Worm (Caenorhabditis elegans) whole organism, L1 larva: ENCODE measurements around the gene cpg-19.

ENCODE experiments used
- C16A3.4 ChIP-seq: fragments of 150-350 bp; optimal IDR thresholded peaks from 2 replicates; lab custom pipeline; 2014; ENCODE audit warnings: missing biosample characterization, missing genetic modification characterization
- F16B12.6 ChIP-seq: fragments of 150-350 bp; optimal IDR thresholded peaks from 2 replicates; lab custom pipeline; 2014; ENCODE audit warnings: missing biosample characterization, missing genetic modification characterization
- aha-1 ChIP-seq: fragments of 150-350 bp; optimal IDR thresholded peaks from 2 replicates; lab custom pipeline; 2014; ENCODE audit warnings: missing biosample characterization, missing genetic modification characterization
- alr-1 ChIP-seq: fragments of 200-800 bp; sonication (Bioruptor generic); optimal IDR thresholded peaks from 2 replicates; lab custom pipeline; 2018; ENCODE audit warnings: borderline replicate concordance, mild to moderate bottlenecking, missing genetic modification characterization, missing compliant biosample characterization
- ama-1 ChIP-seq: fragments of 150-350 bp; optimal IDR thresholded peaks from 2 replicates; lab custom pipeline; 2014
- ceh-63 ChIP-seq: fragments of 200-800 bp; sonication (Bioruptor generic); optimal IDR thresholded peaks from 2 replicates; lab custom pipeline; 2018; ENCODE audit warnings: mild to moderate bottlenecking, missing genetic modification characterization, missing compliant biosample characterization
- ceh-82 ChIP-seq, 3 experiments: fragments of 150-350 bp in 1 of 3; sonication (generic microtip) in 2 of 3; optimal IDR thresholded peaks; 2 replicates each; lab custom pipeline; 2014 to 2017; ENCODE audit warnings: missing biosample characterization in 3 of 3, missing genetic modification characterization in 3 of 3
- ceh-88 ChIP-seq: fragments of 200-800 bp; sonication (Bioruptor generic); IDR thresholded peaks from 2 replicates; pipeline ENCODE4 v1.3.6; 2022; ENCODE audit warnings: missing genetic modification characterization, missing compliant biosample characterization
- ces-1 ChIP-seq: fragments of 150-350 bp; optimal IDR thresholded peaks from 2 replicates; lab custom pipeline; 2014; ENCODE audit warnings: missing biosample characterization, missing genetic modification reagents, missing genetic modification characterization
- dpl-1 ChIP-seq, 3 experiments: fragments of 150-350 bp in 2 of 3; sonication (generic microtip) in 1 of 3; optimal IDR thresholded peaks; 2 replicates each; lab custom pipeline; 2014 to 2017; ENCODE audit warnings: missing biosample characterization in 3 of 3, missing genetic modification characterization in 3 of 3, missing genetic modification reagents in 3 of 3
- efl-1 ChIP-seq, 4 experiments: fragments of 150-350 bp; optimal IDR thresholded peaks in 3 of 4; peaks in 1 of 4; 1 replicate in 1 of 4; 2 replicates in 3 of 4; lab custom pipeline; 2014; ENCODE audit warnings: missing biosample characterization in 2 of 4, missing genetic modification characterization in 2 of 4, missing genetic modification reagents in 2 of 4
- efl-3 ChIP-seq: fragments of 200-800 bp; sonication (Bioruptor generic); optimal IDR thresholded peaks from 2 replicates; lab custom pipeline; 2018; ENCODE audit warnings: mild to moderate bottlenecking, missing genetic modification characterization, missing compliant biosample characterization
- egl-13 ChIP-seq: sonication (generic microtip); optimal IDR thresholded peaks from 2 replicates; lab custom pipeline; 2016; ENCODE audit warnings: missing genotype, missing genetic modification reagents, missing genetic modification characterization, missing compliant biosample characterization
- elt-3 ChIP-seq, 6 experiments: fragments of 150-350 bp in 1 of 6; sonication (generic microtip); optimal IDR thresholded peaks; 2 replicates each; lab custom pipeline; 2017 to 2018; ENCODE audit warnings: missing biosample characterization in 6 of 6, missing genetic modification characterization in 6 of 6, inconsistent platforms in 1 of 6
- fkh-10 ChIP-seq: sonication (generic microtip); optimal IDR thresholded peaks from 2 replicates; lab custom pipeline; 2017; ENCODE audit warnings: missing biosample characterization, missing genetic modification reagents, missing genetic modification characterization
- fkh-4 ChIP-seq: sonication (generic microtip); optimal IDR thresholded peaks from 2 replicates; lab custom pipeline; 2016; ENCODE audit warnings: missing compliant biosample characterization, missing genetic modification characterization, borderline replicate concordance
- fos-1 ChIP-seq: fragments of 150-350 bp; optimal IDR thresholded peaks from 2 replicates; lab custom pipeline; 2014; ENCODE audit warnings: missing biosample characterization, missing genetic modification characterization
- jun-1 ChIP-seq: fragments of 150-350 bp; optimal IDR thresholded peaks from 2 replicates; lab custom pipeline; 2014; ENCODE audit warnings: missing biosample characterization, missing genetic modification reagents, missing genetic modification characterization
- lin-14 ChIP-seq: fragments of 200-800 bp; sonication (Bioruptor generic); optimal IDR thresholded peaks from 2 replicates; lab custom pipeline; 2018; ENCODE audit warnings: mild to moderate bottlenecking, missing genetic modification characterization, moderate library complexity, missing compliant biosample characterization
- lin-15B ChIP-seq: fragments of 150-350 bp; sonication (generic microtip); optimal IDR thresholded peaks from 3 replicates; lab custom pipeline; 2014; ENCODE audit warnings: missing biosample characterization, missing genetic modification characterization
- lin-39 ChIP-seq: fragments of 150-350 bp; optimal IDR thresholded peaks from 2 replicates; lab custom pipeline; 2014; ENCODE audit warnings: missing biosample characterization, missing genetic modification reagents, missing genetic modification characterization
- lir-3 ChIP-seq: sonication (generic microtip); optimal IDR thresholded peaks from 2 replicates; lab custom pipeline; 2016; ENCODE audit warnings: mild to moderate bottlenecking, missing genetic modification characterization, moderate library complexity, missing compliant biosample characterization; ENCODE audit not compliant: poor library complexity
- mef-2 ChIP-seq: fragments of 150-350 bp; optimal IDR thresholded peaks from 2 replicates; lab custom pipeline; 2014; ENCODE audit warnings: missing biosample characterization, missing genetic modification characterization
- nhr-11 ChIP-seq: fragments of 150-350 bp; optimal IDR thresholded peaks from 2 replicates; lab custom pipeline; 2014; ENCODE audit warnings: missing biosample characterization, missing genetic modification characterization
- nhr-12 ChIP-seq: sonication (generic microtip); optimal IDR thresholded peaks from 2 replicates; lab custom pipeline; 2017; ENCODE audit warnings: missing biosample characterization, missing genetic modification characterization
- nhr-20 ChIP-seq: sonication (generic microtip); optimal IDR thresholded peaks from 2 replicates; lab custom pipeline; 2016; ENCODE audit warnings: mild to moderate bottlenecking, missing genetic modification characterization, missing compliant biosample characterization
- nhr-237 ChIP-seq: fragments of 150-350 bp; optimal IDR thresholded peaks from 2 replicates; lab custom pipeline; 2014; ENCODE audit warnings: missing biosample characterization, missing genetic modification characterization
- nhr-47 ChIP-seq: sonication (generic microtip); optimal IDR thresholded peaks from 2 replicates; lab custom pipeline; 2016; ENCODE audit warnings: mild to moderate bottlenecking, missing genetic modification characterization, moderate library complexity, missing compliant biosample characterization
- nhr-77 ChIP-seq: fragments of 150-350 bp; optimal IDR thresholded peaks from 2 replicates; lab custom pipeline; 2014; ENCODE audit warnings: missing biosample characterization, missing genetic modification characterization
- nhr-90 ChIP-seq: sonication (generic microtip); optimal IDR thresholded peaks from 2 replicates; lab custom pipeline; 2016; ENCODE audit warnings: mild to moderate bottlenecking, missing genetic modification characterization, missing compliant biosample characterization; ENCODE audit not compliant: poor library complexity
- pag-3 ChIP-seq: sonication (generic microtip); optimal IDR thresholded peaks from 2 replicates; lab custom pipeline; 2017; ENCODE audit warnings: missing genetic modification characterization, mild to moderate bottlenecking, missing compliant biosample characterization, antibody characterized with exemption, borderline replicate concordance; ENCODE audit not compliant: insufficient read depth
- rnt-1 ChIP-seq: sonication (generic microtip); optimal IDR thresholded peaks from 2 replicates; lab custom pipeline; 2016; ENCODE audit warnings: mild to moderate bottlenecking, missing genetic modification characterization, moderate library complexity, missing compliant biosample characterization
- sptf-1 ChIP-seq: fragments of 150-350 bp; optimal IDR thresholded peaks from 2 replicates; lab custom pipeline; 2014; ENCODE audit warnings: missing biosample characterization, missing genetic modification characterization
- swsn-7 ChIP-seq: sonication (generic microtip); optimal IDR thresholded peaks from 2 replicates; lab custom pipeline; 2016; ENCODE audit warnings: missing genetic modification characterization, missing compliant biosample characterization
- tbx-2 ChIP-seq: sonication (generic microtip); optimal IDR thresholded peaks from 2 replicates; lab custom pipeline; 2016; ENCODE audit warnings: missing genetic modification characterization, missing compliant biosample characterization
- vab-15 ChIP-seq: sonication (generic microtip); optimal IDR thresholded peaks from 2 replicates; lab custom pipeline; 2017; ENCODE audit warnings: missing genotype, mild to moderate bottlenecking, missing genetic modification characterization, missing compliant biosample characterization
- xbp-1 ChIP-seq: sonication (generic microtip); optimal IDR thresholded peaks from 2 replicates; lab custom pipeline; 2016; ENCODE audit warnings: missing genetic modification characterization, missing compliant biosample characterization
- zag-1 ChIP-seq: fragments of 150-350 bp; optimal IDR thresholded peaks from 2 replicates; lab custom pipeline; 2014; ENCODE audit warnings: missing biosample characterization, missing genetic modification characterization
- zip-4 ChIP-seq: fragments of 200-800 bp; sonication (Bioruptor generic); optimal IDR thresholded peaks from 2 replicates; lab custom pipeline; 2018; ENCODE audit warnings: mild to moderate bottlenecking, missing genetic modification characterization, moderate library complexity, missing compliant biosample characterization
- ztf-4 ChIP-seq: fragments of 150-350 bp; optimal IDR thresholded peaks from 2 replicates; lab custom pipeline; 2014; ENCODE audit warnings: missing biosample characterization, missing genetic modification characterization

cpg-19 gene

DNA sequence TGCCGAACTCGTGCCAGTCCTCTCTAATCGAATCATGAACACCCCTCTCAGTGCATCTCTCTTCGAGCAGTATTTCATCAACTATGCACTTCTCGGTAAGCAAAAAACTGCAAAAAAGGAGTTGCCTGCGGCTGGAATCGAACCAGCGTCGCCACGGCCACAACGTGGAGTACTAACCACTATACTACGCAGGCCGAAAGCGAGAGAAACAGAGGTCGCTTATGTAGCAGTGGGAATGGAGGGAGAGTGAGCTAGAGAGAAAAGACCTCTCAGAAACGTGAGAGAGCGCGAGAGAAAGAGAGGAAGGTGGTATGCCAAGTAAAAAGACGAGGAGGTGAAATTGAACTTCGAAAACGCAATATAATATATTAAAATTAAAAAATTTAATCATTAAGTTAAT, 13.1 kb downstream of the cpg-19 start (continued):
- TF ChIP-seq nhr-47 (tag; lab: Kevin White, UChicago): peak; percentile 89
- no peak for TF ChIP-seq efl-3
- TF ChIP-seq tbx-2 (tag; lab: Kevin White, UChicago): peak; percentile 79
- peak; percentile 83 for TF ChIP-seq nhr-90
- TF ChIP-seq ama-1 (lab: Kevin White, UChicago): no peak
- no peak for TF ChIP-seq fkh-4 (tag; lab: Kevin White, UChicago)
- peak; percentile 82 for TF ChIP-seq fos-1 (tag; lab: Kevin White, UChicago)
- TF ChIP-seq egl-13 (tag; lab: Kevin White, UChicago): peak; percentile 75
- peak; percentile 40 for TF ChIP-seq efl-1 (optimal IDR thresholded peaks at IDR 0.05; lab: Kevin White, UChicago)
- TF ChIP-seq efl-1 (GFP tag; optimal IDR thresholded peaks at IDR 0.05 in 1 of 2; lab: Kevin White, UChicago): no peak
- peak; percentile 25 for TF ChIP-seq ztf-4 (tag; lab: Kevin White, UChicago)
- no peak for TF ChIP-seq vab-15 (tag; lab: Kevin White, UChicago)
- no peak for TF ChIP-seq sptf-1 (tag; lab: Kevin White, UChicago)
- no peak for TF ChIP-seq lin-15B (tag; lab: Kevin White, UChicago)
- TF ChIP-seq elt-3 (tag; optimal IDR thresholded peaks at IDR 0.05; lab: Kevin White, UChicago): peak in 2 of 6 experiments; percentile 13 to 85
- TF ChIP-seq ces-1 (GFP tag; lab: Kevin White, UChicago): no peak
- TF ChIP-seq zag-1 (tag; lab: Kevin White, UChicago): no peak
- TF ChIP-seq nhr-11 (tag; lab: Kevin White, UChicago): no peak
- TF ChIP-seq fkh-10 (GFP tag; lab: Kevin White, UChicago): peak; percentile 77
- peak; percentile 83 for TF ChIP-seq lin-14 (GFP tag; lab: Kevin White, UChicago)
- TF ChIP-seq C16A3.4 (tag; lab: Kevin White, UChicago): peak; percentile 71
- TF ChIP-seq nhr-12 (tag; lab: Kevin White, UChicago): no peak
- TF ChIP-seq jun-1 (tag; lab: Kevin White, UChicago): peak; percentile 87
- TF ChIP-seq ceh-63 (GFP tag; lab: Kevin White, UChicago): no peak
- TF ChIP-seq ceh-88: peak; percentile 68
- TF ChIP-seq ceh-82 (tag; optimal IDR thresholded peaks at IDR 0.05; lab: Kevin White, UChicago): peak; percentile 81 to 91 (median 90)
- TF ChIP-seq F16B12.6 (tag; lab: Kevin White, UChicago): no peak
- TF ChIP-seq xbp-1: peak; percentile 76
- peak; percentile 85 for TF ChIP-seq nhr-20 (tag; lab: Kevin White, UChicago)
- TF ChIP-seq aha-1 (tag; lab: Kevin White, UChicago): no peak
- no peak for TF ChIP-seq alr-1 (tag; lab: Kevin White, UChicago)
- TF ChIP-seq swsn-7 (tag; lab: Kevin White, UChicago): peak; percentile 89
- peak; percentile 38 for TF ChIP-seq zip-4 (GFP tag; lab: Kevin White, UChicago)
- peak; percentile 53 for TF ChIP-seq mef-2
- TF ChIP-seq nhr-237 (tag; lab: Kevin White, UChicago): no peak
- peak; percentile 76 for TF ChIP-seq rnt-1 (tag; lab: Kevin White, UChicago)
- TF ChIP-seq dpl-1 (GFP tag; optimal IDR thresholded peaks at IDR 0.05; lab: Kevin White, UChicago): peak; percentile 9 to 32 (median 30)
- TF ChIP-seq lin-39 (tag; lab: Kevin White, UChicago): no peak
- TF ChIP-seq pag-3 (tag; lab: Kevin White, UChicago): no peak
- peak; percentile 60 for TF ChIP-seq lir-3 (tag; lab: Kevin White, UChicago)

DNA sequence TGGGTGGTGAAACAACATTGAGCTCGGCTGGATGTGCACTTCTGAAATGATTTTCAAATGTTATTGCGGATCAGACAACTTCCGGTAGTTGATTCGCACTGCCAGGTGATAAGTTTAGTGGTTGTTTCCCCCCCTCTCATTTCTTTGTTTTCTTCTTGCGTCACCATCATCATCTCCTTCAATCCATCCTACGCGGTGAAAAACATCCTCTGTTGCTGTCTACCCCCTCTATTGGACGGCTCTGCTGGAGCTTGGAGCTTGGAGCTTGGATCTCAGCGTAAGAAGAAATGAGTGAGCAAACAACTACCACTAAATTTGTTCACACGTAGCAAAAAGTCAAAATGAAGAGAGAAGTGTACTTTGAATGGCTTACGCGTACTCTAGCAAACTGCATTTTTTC, 20.1 kb downstream of the cpg-19 start:
- no peak for TF ChIP-seq C16A3.4 (tag; lab: Kevin White, UChicago)
- TF ChIP-seq nhr-77 (tag; lab: Kevin White, UChicago): no peak
- TF ChIP-seq efl-1 (optimal IDR thresholded peaks at IDR 0.05; lab: Kevin White, UChicago): no peak
- TF ChIP-seq efl-1 (GFP tag; optimal IDR thresholded peaks at IDR 0.05 in 1 of 2; lab: Kevin White, UChicago): peak in 1 of 2 experiments; percentile 78
- TF ChIP-seq lin-14 (GFP tag; lab: Kevin White, UChicago): peak; percentile 19
